Fruit fly (Drosophila melanogaster) whole organism, prepupa: ENCODE results near the gene CG3407.
A peak's percentile ranks its signal among the peaks of the same experiment; 100 is the strongest.

Source experiments
- CG10669 ChIP-seq: fragments of 200-800 bp; sonication (Bioruptor generic); optimal IDR thresholded peaks from 3 replicates; lab custom pipeline; 2018; ENCODE audit warnings: missing biosample characterization, mild to moderate bottlenecking, missing genetic modification characterization, moderate library complexity
- CG15336 ChIP-seq: fragments of 200-800 bp; sonication (Bioruptor generic); IDR thresholded peaks from 2 replicates; pipeline ENCODE4 v1.3.6; 2022; ENCODE audit warnings: missing biosample characterization, missing genetic modification characterization
- CG3919 ChIP-seq: fragments of 200-800 bp; sonication (Bioruptor generic); optimal IDR thresholded peaks from 3 replicates; lab custom pipeline; 2016; ENCODE audit warnings: missing biosample characterization, missing genetic modification characterization
- CG6854 ChIP-seq: fragments of 200-800 bp; sonication (Bioruptor generic); optimal IDR thresholded peaks from 2 replicates; lab custom pipeline; 2017; ENCODE audit warnings: missing biosample characterization, mild to moderate bottlenecking, missing genetic modification characterization
- CG9139 ChIP-seq: fragments of 200-800 bp; sonication (Bioruptor generic); optimal IDR thresholded peaks from 3 replicates; lab custom pipeline; 2017; ENCODE audit warnings: missing biosample characterization, mild to moderate bottlenecking, missing genetic modification characterization
- Gug ChIP-seq: fragments of 200-800 bp; sonication (Bioruptor generic); IDR thresholded peaks from 2 replicates; pipeline ENCODE4 v1.3.6; 2022; ENCODE audit warnings: missing biosample characterization, missing genetic modification characterization
- achi ChIP-seq: fragments of 200-800 bp; sonication (Bioruptor generic); optimal IDR thresholded peaks from 3 replicates; lab custom pipeline; 2016; ENCODE audit warnings: missing biosample characterization, missing genetic modification characterization
- eg ChIP-seq: fragments of 200-800 bp; sonication (Bioruptor generic); IDR thresholded peaks from 3 replicates; pipeline ENCODE4 v1.3.6; 2022; ENCODE audit warnings: missing biosample characterization, missing genetic modification characterization
- net ChIP-seq: fragments of 200-800 bp; sonication (Bioruptor generic); optimal IDR thresholded peaks from 3 replicates; lab custom pipeline; 2016; ENCODE audit warnings: missing biosample characterization, missing genetic modification characterization

DNA sequence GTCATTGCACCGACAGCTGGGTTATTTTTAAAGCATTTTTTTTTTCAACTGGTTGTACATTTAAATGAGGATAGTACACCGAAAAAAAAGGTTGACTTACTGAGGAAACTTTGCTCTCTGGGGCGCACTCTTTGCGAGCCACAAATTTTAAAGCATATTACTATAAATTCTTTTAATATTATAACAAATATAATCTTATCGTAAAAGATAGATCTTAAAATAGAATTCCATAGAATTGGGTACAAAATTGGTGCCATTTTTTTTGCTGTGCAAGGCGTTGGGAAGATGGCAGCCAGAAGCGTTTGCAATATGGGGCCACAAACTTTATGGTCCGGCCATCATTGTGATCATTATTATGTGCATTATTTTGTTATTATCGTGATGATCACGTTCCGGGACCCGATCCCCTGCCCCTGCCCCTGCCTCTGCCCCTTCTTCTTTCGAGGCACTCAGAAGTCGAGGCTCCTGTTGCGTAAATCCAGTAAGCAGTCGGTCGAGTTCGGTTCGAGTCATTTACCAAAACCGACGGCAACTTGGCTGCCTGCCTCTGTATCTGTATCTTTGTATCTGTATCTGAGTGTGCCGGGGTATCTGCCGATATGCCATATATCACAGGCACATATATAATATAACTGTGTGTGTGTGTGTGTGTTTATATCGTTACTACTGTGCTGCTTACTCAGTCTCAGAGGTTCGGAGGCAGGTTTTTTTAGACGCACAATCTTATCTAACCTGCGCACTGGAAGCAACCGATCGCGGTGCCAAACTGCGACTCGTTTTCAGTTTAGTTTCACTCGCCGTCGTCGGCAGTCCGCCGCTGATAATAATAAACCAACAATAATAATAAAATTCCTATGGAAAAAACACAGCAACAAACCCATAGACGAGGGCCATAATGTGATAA lies 34.8 kb downstream of the CG3407 start:
- TF ChIP-seq CG9139 (peak; percentile 52), Gug (GFP tag; lab: Robert Waterston, UW) (peak; percentile 56), eg (GFP tag; lab: Robert Waterston, UW) (peak; percentile 81), CG6854 (GFP tag; lab: Kevin White, UChicago) (peak; percentile 49), CG15336 (GFP tag; lab: Robert Waterston, UW) (peak; percentile 80), CG3919 (GFP tag; lab: Kevin White, UChicago) (peak; percentile 87), CG10669 (GFP tag; lab: Kevin White, UChicago) (peak; percentile 82), net (peak; percentile 79), achi (GFP tag; lab: Kevin White, UChicago) (peak; percentile 82)
